Fruit fly (Drosophila melanogaster) whole organism, embryonic: Measurements from ENCODE around the gene CG9886.

Experiments used
- Aef1 ChIP-seq: fragments of 200-800 bp; sonication (Bioruptor generic); IDR thresholded peaks from 3 replicates; pipeline ENCODE4 v1.3.6; 2022; ENCODE audit warnings: missing biosample characterization, missing genetic modification characterization
- Asciz ChIP-seq: fragments of 200-800 bp; sonication (Bioruptor generic); optimal IDR thresholded peaks from 2 replicates; lab custom pipeline; 2017; ENCODE audit warnings: missing biosample characterization, mild to moderate bottlenecking, missing genetic modification characterization, missing genetic modification reagents
- CG10274 ChIP-seq: fragments of 200-800 bp; sonication (Bioruptor generic); optimal IDR thresholded peaks from 3 replicates; lab custom pipeline; 2017; ENCODE audit warnings: missing biosample characterization, mild to moderate bottlenecking, missing genetic modification characterization
- CG10462 ChIP-seq: fragments of 200-800 bp; sonication (Bioruptor generic); optimal IDR thresholded peaks from 2 replicates; lab custom pipeline; 2016; ENCODE audit warnings: missing biosample characterization, missing genetic modification characterization
- CG10654 ChIP-seq: fragments of 200-800 bp; sonication (Bioruptor generic); optimal IDR thresholded peaks from 2 replicates; lab custom pipeline; 2016; ENCODE audit warnings: missing biosample characterization, missing genetic modification characterization
- CG12219 ChIP-seq: fragments of 200-800 bp; sonication (Bioruptor generic); optimal IDR thresholded peaks from 3 replicates; lab custom pipeline; 2018; ENCODE audit warnings: missing biosample characterization, mild to moderate bottlenecking, missing genetic modification characterization
- CG13123 ChIP-seq: fragments of 200-800 bp; sonication (Bioruptor generic); optimal IDR thresholded peaks from 2 replicates; lab custom pipeline; 2016; ENCODE audit warnings: missing biosample characterization, missing genetic modification characterization
- CG13894 ChIP-seq: fragments of 200-800 bp; sonication (Bioruptor generic); optimal IDR thresholded peaks from 3 replicates; lab custom pipeline; 2018; ENCODE audit warnings: missing biosample characterization, mild to moderate bottlenecking, missing genetic modification characterization, moderate library complexity
- CG14667 ChIP-seq: fragments of 200-800 bp; sonication (Bioruptor generic); IDR thresholded peaks from 2 replicates; pipeline ENCODE4 v1.3.6; 2022; ENCODE audit warnings: missing biosample characterization, missing genetic modification characterization
- CG17568 ChIP-seq: fragments of 200-800 bp; sonication (Bioruptor generic); optimal IDR thresholded peaks from 2 replicates; lab custom pipeline; 2018; ENCODE audit warnings: missing biosample characterization, mild to moderate bottlenecking, missing genetic modification characterization, moderate library complexity
- CG17912 ChIP-seq: fragments of 200-800 bp; sonication (Bioruptor generic); optimal IDR thresholded peaks from 2 replicates; lab custom pipeline; 2018; ENCODE audit warnings: missing biosample characterization, mild to moderate bottlenecking, missing genetic modification characterization
- CG18476 ChIP-seq: fragments of 200-800 bp; sonication (Bioruptor generic); optimal IDR thresholded peaks from 2 replicates; lab custom pipeline; 2016; ENCODE audit warnings: missing biosample characterization, mild to moderate bottlenecking, missing genetic modification characterization
- CG4282 ChIP-seq: fragments of 200-800 bp; sonication (Bioruptor generic); optimal IDR thresholded peaks from 2 replicates; lab custom pipeline; 2016; ENCODE audit warnings: missing biosample characterization, missing genetic modification characterization
- CG4617 ChIP-seq: fragments of 200-800 bp; sonication (Bioruptor generic); optimal IDR thresholded peaks from 3 replicates; lab custom pipeline; 2016; ENCODE audit warnings: missing biosample characterization, missing genetic modification characterization, borderline replicate concordance
- CG4854 ChIP-seq: fragments of 200-800 bp; sonication (Bioruptor generic); optimal IDR thresholded peaks from 2 replicates; lab custom pipeline; 2016; ENCODE audit warnings: missing biosample characterization, missing genetic modification characterization, inconsistent platforms
- CG5245 ChIP-seq: fragments of 200-800 bp; sonication (Bioruptor generic); optimal IDR thresholded peaks from 3 replicates; lab custom pipeline; 2016; ENCODE audit warnings: missing biosample characterization, missing genetic modification characterization
- CG7271 ChIP-seq: fragments of 200-800 bp; sonication (Bioruptor generic); optimal IDR thresholded peaks from 2 replicates; lab custom pipeline; 2018; ENCODE audit warnings: missing biosample characterization, mild to moderate bottlenecking, missing genetic modification characterization, moderate library complexity
- CG8089 ChIP-seq: fragments of 200-800 bp; sonication (Bioruptor generic); optimal IDR thresholded peaks from 3 replicates; lab custom pipeline; 2016; ENCODE audit warnings: missing biosample characterization, missing genetic modification characterization
- CG8359 ChIP-seq: fragments of 200-800 bp; sonication (Bioruptor generic); optimal IDR thresholded peaks from 2 replicates; lab custom pipeline; 2017; ENCODE audit warnings: missing biosample characterization, mild to moderate bottlenecking, missing genetic modification characterization, borderline replicate concordance
- CG8388 ChIP-seq: fragments of 200-800 bp; sonication (Bioruptor generic); optimal IDR thresholded peaks from 2 replicates; lab custom pipeline; 2019; ENCODE audit warnings: missing biosample characterization, mild to moderate bottlenecking, missing genetic modification characterization, moderate library complexity
- Chrac-16 ChIP-seq: fragments of 200-800 bp; sonication (Bioruptor generic); optimal IDR thresholded peaks from 3 replicates; lab custom pipeline; 2016; ENCODE audit warnings: missing biosample characterization, missing genetic modification characterization
- Dip2 ChIP-seq: fragments of 200-800 bp; sonication (Bioruptor generic); IDR thresholded peaks from 2 replicates; pipeline ENCODE4 v1.3.6; 2022; ENCODE audit warnings: missing biosample characterization, missing genetic modification characterization
- Dip3 ChIP-seq: fragments of 200-800 bp; sonication (Bioruptor generic); optimal IDR thresholded peaks from 3 replicates; lab custom pipeline; 2016; ENCODE audit warnings: missing biosample characterization, missing genetic modification characterization
- ERR ChIP-seq: fragments of 200-800 bp; sonication (Bioruptor generic); optimal IDR thresholded peaks from 2 replicates; lab custom pipeline; 2016; ENCODE audit warnings: missing biosample characterization, missing genetic modification characterization
- Eip74EF ChIP-seq, 2 experiments: fragments of 200-800 bp in 1 of 2; fragments of >200 bp in 1 of 2; sonication (Bioruptor generic) in 1 of 2; optimal IDR thresholded peaks; 2 replicates each; lab custom pipeline; 2017 to 2019; ENCODE audit warnings: missing biosample characterization in 2 of 2, missing genetic modification characterization in 2 of 2, mild to moderate bottlenecking in 1 of 2, moderate library complexity in 1 of 2
- Fer3 ChIP-seq: fragments of 200-800 bp; sonication (Bioruptor generic); optimal IDR thresholded peaks from 2 replicates; lab custom pipeline; 2018; ENCODE audit warnings: missing biosample characterization, mild to moderate bottlenecking, missing genetic modification characterization, moderate library complexity
- Hr51 ChIP-seq, 2 experiments: fragments of 200-800 bp; sonication (Bioruptor generic); optimal IDR thresholded peaks; 2 replicates in 1 of 2; 3 replicates in 1 of 2; lab custom pipeline; 2016 to 2018; ENCODE audit warnings: missing biosample characterization in 2 of 2, missing genetic modification characterization in 2 of 2, mild to moderate bottlenecking in 1 of 2, moderate library complexity in 1 of 2
- Lhr ChIP-seq: fragments of 200-800 bp; sonication (Bioruptor generic); optimal IDR thresholded peaks from 3 replicates; lab custom pipeline; 2017; ENCODE audit warnings: mild to moderate bottlenecking, missing biosample characterization, missing genetic modification reagents, missing genetic modification characterization
- Lpt ChIP-seq: fragments of >200 bp; optimal IDR thresholded peaks from 2 replicates; lab custom pipeline; 2018; ENCODE audit warnings: missing biosample characterization, missing genetic modification characterization
- MESR4 ChIP-seq: fragments of 200-800 bp; sonication (Bioruptor generic); optimal IDR thresholded peaks from 2 replicates; lab custom pipeline; 2018; ENCODE audit warnings: missing biosample characterization, mild to moderate bottlenecking, missing genetic modification characterization, moderate library complexity
- NC2β ChIP-seq: fragments of 200-800 bp; sonication (Bioruptor generic); optimal IDR thresholded peaks from 2 replicates; lab custom pipeline; 2016; ENCODE audit warnings: missing biosample characterization, missing genetic modification characterization
- Optix ChIP-seq: fragments of 200-800 bp; sonication (Bioruptor generic); IDR thresholded peaks from 3 replicates; pipeline ENCODE4 v1.3.6; 2022; ENCODE audit warnings: missing biosample characterization, missing genetic modification characterization
- Pdp1 ChIP-seq, 2 experiments: fragments of 200-800 bp; sonication (Bioruptor generic); optimal IDR thresholded peaks; 3 replicates each; lab custom pipeline; 2016; ENCODE audit warnings: missing biosample characterization in 2 of 2, missing genetic modification characterization in 2 of 2, mild to moderate bottlenecking in 1 of 2, moderate library complexity in 1 of 2
- TFAM ChIP-seq: fragments of 200-800 bp; sonication (Bioruptor generic); optimal IDR thresholded peaks from 2 replicates; lab custom pipeline; 2017; ENCODE audit warnings: missing biosample characterization, missing genetic modification characterization, inconsistent platforms
- aop ChIP-seq: fragments of 200-800 bp; sonication (Bioruptor generic); IDR thresholded peaks from 2 replicates; pipeline ENCODE4 v1.3.6; 2022; ENCODE audit warnings: missing biosample characterization, missing genetic modification characterization
- ash1 ChIP-seq: fragments of 200-800 bp; sonication (Bioruptor generic); optimal IDR thresholded peaks from 2 replicates; lab custom pipeline; 2018; ENCODE audit warnings: missing biosample characterization, mild to moderate bottlenecking, missing genetic modification characterization
- cwo ChIP-seq: fragments of 200-800 bp; sonication (Bioruptor generic); optimal IDR thresholded peaks from 3 replicates; lab custom pipeline; 2017; ENCODE audit warnings: missing biosample characterization, missing genetic modification characterization, mild to moderate bottlenecking, moderate library complexity, missing genetic modification reagents
- da ChIP-seq: fragments of 200-800 bp; sonication (Bioruptor generic); optimal IDR thresholded peaks from 2 replicates; lab custom pipeline; 2016; ENCODE audit warnings: missing biosample characterization, missing genetic modification characterization
- dan ChIP-seq: fragments of 200-800 bp; sonication (Bioruptor generic); IDR thresholded peaks from 2 replicates; pipeline ENCODE4 v1.3.6; 2022; ENCODE audit warnings: missing biosample characterization, missing genetic modification characterization
- esg ChIP-seq: fragments of 200-800 bp; sonication (Bioruptor generic); conservative IDR thresholded peaks from 2 replicates; pipeline ENCODE4 v1.3.6; 2022; ENCODE audit warnings: missing biosample characterization, missing genetic modification characterization
- exex ChIP-seq: fragments of 200-800 bp; sonication (Bioruptor generic); optimal IDR thresholded peaks from 4 replicates; lab custom pipeline; 2018; ENCODE audit warnings: missing biosample characterization, mild to moderate bottlenecking, missing genetic modification characterization, moderate library complexity
- gsb-n ChIP-seq: fragments of 200-800 bp; sonication (Bioruptor generic); optimal IDR thresholded peaks from 3 replicates; lab custom pipeline; 2018; ENCODE audit warnings: missing biosample characterization, mild to moderate bottlenecking, missing genetic modification characterization
- hth ChIP-seq: fragments of >200 bp; optimal IDR thresholded peaks from 2 replicates; lab custom pipeline; 2017; ENCODE audit warnings: inconsistent platforms
- kah ChIP-seq: fragments of 200-800 bp; sonication (Bioruptor generic); optimal IDR thresholded peaks from 2 replicates; lab custom pipeline; 2018; ENCODE audit warnings: missing biosample characterization, mild to moderate bottlenecking, missing genetic modification characterization
- lbe ChIP-seq: fragments of 200-800 bp; sonication (Bioruptor generic); optimal IDR thresholded peaks from 2 replicates; lab custom pipeline; 2016; ENCODE audit warnings: missing biosample characterization, mild to moderate bottlenecking, missing genetic modification characterization
- pb ChIP-seq: fragments of 200-800 bp; sonication (Bioruptor generic); optimal IDR thresholded peaks from 3 replicates; lab custom pipeline; 2016; ENCODE audit warnings: missing biosample characterization, missing genetic modification characterization
- pho ChIP-seq: fragments of 200-800 bp; sonication (Bioruptor generic); optimal IDR thresholded peaks from 2 replicates; lab custom pipeline; 2016; ENCODE audit warnings: missing biosample characterization, missing genetic modification characterization
- tgo ChIP-seq: fragments of 200-800 bp; sonication (Bioruptor generic); IDR thresholded peaks from 3 replicates; pipeline ENCODE4 v1.3.6; 2022; ENCODE audit warnings: missing biosample characterization, missing genetic modification characterization
- toy ChIP-seq: fragments of 200-800 bp; sonication (Bioruptor generic); IDR thresholded peaks from 2 replicates; pipeline ENCODE4 v1.3.6; 2022; ENCODE audit warnings: missing biosample characterization, missing genetic modification characterization
- zen2 ChIP-seq: fragments of 200-800 bp; sonication (Bioruptor generic); IDR thresholded peaks from 3 replicates; pipeline ENCODE4 v1.3.6; 2022; ENCODE audit warnings: missing biosample characterization, missing genetic modification characterization; ENCODE audit not compliant: partially characterized antibody

CG9886 gene

DNA sequence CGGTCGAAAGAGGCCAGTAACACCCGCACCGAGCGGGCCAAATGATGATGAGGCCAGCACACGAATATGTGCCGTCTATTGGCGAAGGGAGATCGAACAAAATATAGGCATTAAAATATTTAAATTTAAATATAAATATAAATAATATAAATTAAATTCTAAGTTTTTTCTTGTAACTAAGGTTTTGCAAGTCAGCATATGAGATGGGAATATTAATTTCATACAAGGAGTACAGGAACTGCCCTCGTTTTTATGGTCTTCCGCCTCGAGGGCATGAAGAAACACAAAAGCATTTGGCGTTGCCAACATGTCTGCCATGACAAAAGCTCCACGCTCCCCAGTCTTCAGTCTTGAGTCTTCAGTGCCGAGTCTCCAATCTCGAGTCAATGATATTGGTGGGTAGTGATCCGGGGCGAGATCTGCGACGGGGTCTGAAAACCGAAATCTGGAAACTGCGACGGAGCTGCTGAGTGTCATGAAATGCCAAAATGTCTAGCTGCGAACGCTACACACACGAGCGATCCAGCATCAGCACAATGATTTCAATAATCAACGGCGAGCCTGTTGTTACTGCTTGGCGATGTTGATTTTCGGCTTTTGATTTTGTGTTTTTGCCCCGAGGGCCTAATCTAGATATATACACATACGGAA, 47.2 kb downstream of the CG9886 start (continued):
- TF ChIP-seq CG10274 (GFP tag; lab: Kevin White, UChicago) = no peak
- no peak for TF ChIP-seq pb (GFP tag; lab: Kevin White, UChicago)
- TF ChIP-seq Pdp1 (GFP tag; optimal IDR thresholded peaks at IDR 0.05; lab: Kevin White, UChicago) = no peak
- TF ChIP-seq CG5245 = no peak
- TF ChIP-seq CG13123 (GFP tag; lab: Kevin White, UChicago) = no peak
- no peak for TF ChIP-seq CG10462 (GFP tag; lab: Kevin White, UChicago)
- TF ChIP-seq CG13894 (tag; lab: Kevin White, UChicago) = peak; percentile 61
- no peak for TF ChIP-seq CG8089 (GFP tag; lab: Kevin White, UChicago)
- TF ChIP-seq CG18476 (GFP tag; lab: Kevin White, UChicago) = no peak
- TF ChIP-seq dan (GFP tag; lab: Robert Waterston, UW) = no peak
- no peak for TF ChIP-seq CG7271
- no peak for TF ChIP-seq CG17912 (GFP tag; lab: Kevin White, UChicago)
- no peak for TF ChIP-seq Lpt (GFP tag; lab: Kevin White, UChicago)
- no peak for TF ChIP-seq Optix (GFP tag; lab: Robert Waterston, UW)
- TF ChIP-seq aop (GFP tag; lab: Robert Waterston, UW) = no peak
- no peak for TF ChIP-seq CG17568 (GFP tag; lab: Kevin White, UChicago)
- peak; percentile 35 for TF ChIP-seq Fer3 (tag; lab: Kevin White, UChicago)
- TF ChIP-seq Chrac-16 (GFP tag; lab: Kevin White, UChicago) = no peak
- no peak for TF ChIP-seq Lhr
- no peak for TF ChIP-seq MESR4 (GFP tag; lab: Kevin White, UChicago)
- no peak for TF ChIP-seq da (GFP tag; lab: Kevin White, UChicago)
- no peak for TF ChIP-seq zen2 (GFP tag; lab: Robert Waterston, UW)
- TF ChIP-seq cwo = no peak
- TF ChIP-seq CG8359 (GFP tag; lab: Kevin White, UChicago) = no peak
- TF ChIP-seq CG4617 (GFP tag; lab: Kevin White, UChicago) = no peak
- TF ChIP-seq CG4282 = no peak
- TF ChIP-seq hth (lab: Kevin White, UChicago) = no peak
- TF ChIP-seq CG8388 (GFP tag; lab: Kevin White, UChicago) = no peak
- no peak for TF ChIP-seq kah (GFP tag; lab: Kevin White, UChicago)
- TF ChIP-seq CG10654 (GFP tag; lab: Kevin White, UChicago) = no peak
- TF ChIP-seq Dip3 = no peak
- TF ChIP-seq Asciz = no peak
- TF ChIP-seq NC2β (GFP tag; lab: Kevin White, UChicago) = no peak
- no peak for TF ChIP-seq Dip2 (GFP tag; lab: Robert Waterston, UW)
- TF ChIP-seq CG14667 (GFP tag; lab: Robert Waterston, UW) = peak; percentile 15; the same call in 1 of the 2 replicates
- no peak for TF ChIP-seq pho (GFP tag; lab: Kevin White, UChicago)
- peak; percentile 65 for TF ChIP-seq Aef1 (GFP tag; lab: Robert Waterston, UW)
- TF ChIP-seq toy (GFP tag; lab: Robert Waterston, UW) = no peak
- peak; percentile 60 for TF ChIP-seq tgo (GFP tag; lab: Robert Waterston, UW)
- no peak for TF ChIP-seq esg (GFP tag; lab: Robert Waterston, UW)
- TF ChIP-seq lbe (GFP tag; lab: Kevin White, UChicago) = no peak
- no peak for TF ChIP-seq ERR (GFP tag; lab: Kevin White, UChicago)
- no peak for TF ChIP-seq CG12219 (GFP tag; lab: Kevin White, UChicago)
- peak in 1 of 2 experiments; percentile 49 for TF ChIP-seq Hr51 (GFP tag; optimal IDR thresholded peaks at IDR 0.05; lab: Kevin White, UChicago)
- no peak for TF ChIP-seq Eip74EF (GFP tag; optimal IDR thresholded peaks at IDR 0.05; lab: Kevin White, UChicago)
- no peak for TF ChIP-seq ash1 (GFP tag; lab: Kevin White, UChicago)
- no peak for TF ChIP-seq CG4854 (GFP tag; lab: Kevin White, UChicago)
- TF ChIP-seq TFAM (GFP tag; lab: Kevin White, UChicago) = no peak
- TF ChIP-seq exex (tag; lab: Kevin White, UChicago) = no peak
- no peak for TF ChIP-seq gsb-n (tag; lab: Kevin White, UChicago)
